Worm (Caenorhabditis elegans) whole organism, midembryonic: ENCODE measurements around the gene clec-41.

Source experiments
- T22C8.4 ChIP-seq: fragments of 200-800 bp; sonication (Bioruptor generic); IDR thresholded peaks from 2 replicates; pipeline ENCODE4 v1.3.6; 2022; ENCODE audit warnings: missing genetic modification characterization, missing compliant biosample characterization
- cog-1 ChIP-seq: sonication (generic microtip); optimal IDR thresholded peaks from 2 replicates; lab custom pipeline; 2016; ENCODE audit warnings: missing genetic modification characterization, missing compliant biosample characterization
- flt-1 ChIP-seq: fragments of 200-800 bp; sonication (Bioruptor generic); IDR thresholded peaks from 2 replicates; pipeline ENCODE4 v1.3.6; 2022; ENCODE audit warnings: missing genetic modification characterization, missing compliant biosample characterization
- klf-2 ChIP-seq: fragments of 200-800 bp; sonication (Bioruptor generic); conservative IDR thresholded peaks from 2 replicates; pipeline ENCODE4 v1.3.6; 2022; ENCODE audit warnings: missing genetic modification reagents, missing genetic modification characterization, missing compliant biosample characterization
- med-1 ChIP-seq: sonication (generic microtip); optimal IDR thresholded peaks from 2 replicates; lab custom pipeline; 2017; ENCODE audit warnings: missing genetic modification characterization, mild to moderate bottlenecking, missing compliant biosample characterization, antibody characterized with exemption, missing genetic modification reagents; ENCODE audit not compliant: insufficient read depth
- ref-1 ChIP-seq: fragments of 200-800 bp; sonication (Bioruptor generic); conservative IDR thresholded peaks from 2 replicates; pipeline ENCODE4 v1.3.6; 2022; ENCODE audit warnings: missing genetic modification reagents, missing genetic modification characterization, missing compliant biosample characterization
- tab-1 ChIP-seq: fragments of 200-800 bp; sonication (Bioruptor generic); IDR thresholded peaks from 2 replicates; pipeline ENCODE4 v1.3.6; 2022; ENCODE audit warnings: missing genetic modification characterization, missing compliant biosample characterization
- ztf-23 ChIP-seq: fragments of 200-800 bp; sonication (Bioruptor generic); IDR thresholded peaks from 2 replicates; pipeline ENCODE4 v1.3.6; 2022; ENCODE audit warnings: missing genetic modification reagents, missing genetic modification characterization, missing compliant biosample characterization
- ztf-29 ChIP-seq: fragments of 200-800 bp; sonication (Bioruptor generic); IDR thresholded peaks from 2 replicates; pipeline ENCODE4 v1.3.6; 2022; ENCODE audit warnings: missing genetic modification reagents, missing genetic modification characterization, missing compliant biosample characterization

- TF ChIP-seq ztf-23 (GFP tag; lab: Robert Waterston, UW) (no peak), cog-1 (tag; lab: Kevin White, UChicago) (no peak), ztf-29 (GFP tag; lab: Robert Waterston, UW) (no peak), flt-1 (GFP tag; lab: Robert Waterston, UW) (no peak), med-1 (GFP tag; lab: Kevin White, UChicago) (no peak), tab-1 (GFP tag; lab: Robert Waterston, UW) (no peak), T22C8.4 (GFP tag; lab: Robert Waterston, UW) (no peak), klf-2 (no peak), ref-1 (GFP tag; lab: Robert Waterston, UW) (no peak)
These were observed 8.0 kb downstream of the clec-41 start, which contains the start of gene eat-6 for ce11 chrV:13129895-13130294.
